Fruit fly (Drosophila melanogaster): ENCODE measurements around the gene sgl.
A peak's percentile ranks its signal among the peaks of the same experiment; 100 is the strongest.

sgl gene

DNA sequence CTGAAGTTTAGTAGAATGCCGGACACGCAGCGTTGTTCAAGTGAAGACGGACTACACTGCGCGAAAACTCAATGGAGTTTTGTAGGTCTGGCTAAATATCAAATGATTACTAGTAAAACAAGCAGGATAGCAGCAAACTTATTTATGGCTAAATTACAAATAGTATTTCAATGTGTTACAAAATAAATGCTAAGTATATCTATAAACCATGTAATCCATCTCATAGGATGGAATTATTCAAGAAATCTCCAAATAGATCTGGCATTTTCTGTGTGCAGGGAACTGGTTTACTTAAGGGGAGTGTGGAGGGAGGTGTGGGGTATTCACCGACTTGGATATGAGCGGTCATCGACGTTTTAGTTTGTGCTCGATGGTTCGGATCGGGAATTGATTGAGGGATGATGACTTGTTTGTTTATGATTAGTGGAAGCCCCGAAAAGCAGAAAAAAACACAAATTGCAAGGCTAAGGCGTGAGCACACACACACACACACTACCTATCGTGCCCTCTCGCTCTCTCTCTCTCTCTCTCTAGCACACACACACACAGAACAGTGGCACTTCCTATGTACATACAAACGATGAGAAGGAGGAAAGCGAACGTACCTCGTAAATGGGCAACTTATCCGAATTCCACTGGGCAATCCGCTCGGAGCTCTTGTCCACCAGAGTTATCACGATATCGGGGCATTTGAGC is 618 bp downstream of the sgl start (continued):
- TF ChIP-seq gce (GFP tag; IDR thresholded peaks at IDR 0.05) = peak; percentile 46; the same call in 1 of the 3 replicates
- peak; percentile 76 for TF ChIP-seq NC2β (GFP tag; optimal IDR thresholded peaks at IDR 0.05)
- peak; percentile 69 for TF ChIP-seq CG13123 (GFP tag; optimal IDR thresholded peaks at IDR 0.05)
- peak; percentile 79 for TF ChIP-seq Ptx1 (GFP tag; IDR thresholded peaks at IDR 0.05)
- TF ChIP-seq HmgZ (tag; optimal IDR thresholded peaks at IDR 0.05) = peak; percentile 83
- TF ChIP-seq dmrt99B (tag; optimal IDR thresholded peaks at IDR 0.05) = peak; percentile 91
- TF ChIP-seq CG9932 (GFP tag; IDR thresholded peaks at IDR 0.05) = peak; percentile 63
- TF ChIP-seq slp2 (GFP tag; optimal IDR thresholded peaks at IDR 0.05) = peak; percentile 83
- peak; percentile 77 for TF ChIP-seq CG32532 (GFP tag; IDR thresholded peaks at IDR 0.05)
- TF ChIP-seq gro (GFP tag; optimal IDR thresholded peaks at IDR 0.05) = peak; percentile 54
- peak; percentile 63 for TF ChIP-seq CG18764 (GFP tag; optimal IDR thresholded peaks at IDR 0.05)
- peak; percentile 81 for TF ChIP-seq Hr3 (GFP tag; optimal IDR thresholded peaks at IDR 0.05)
- TF ChIP-seq lab (GFP tag; optimal IDR thresholded peaks at IDR 0.05) = peak; percentile 83
- no peak for TF ChIP-seq mld (GFP tag; IDR thresholded peaks at IDR 0.05; ENCODE audit: partially characterized antibody)
- TF ChIP-seq Trl (optimal IDR thresholded peaks at IDR 0.05) = peak in 1 of 2 experiments; percentile 70
- TF ChIP-seq Trl (GFP tag; optimal IDR thresholded peaks at IDR 0.05) = peak; percentile 68
- TF ChIP-seq org-1 (GFP tag; optimal IDR thresholded peaks at IDR 0.05) = peak; percentile 82
- peak; percentile 70 for TF ChIP-seq trem (tag; optimal IDR thresholded peaks at IDR 0.05)
- TF ChIP-seq amos (GFP tag; IDR thresholded peaks at IDR 0.05; ENCODE audit: partially characterized antibody) = no peak
- no peak for TF ChIP-seq rib (GFP tag; IDR thresholded peaks at IDR 0.05)
- peak; percentile 74 for TF ChIP-seq Ada2b (GFP tag; IDR thresholded peaks at IDR 0.05)
- peak; percentile 84 for TF ChIP-seq CG17359 (tag; optimal IDR thresholded peaks at IDR 0.05)
- TF ChIP-seq Hey (tag; optimal IDR thresholded peaks at IDR 0.05) = no peak
- peak; percentile 55 for TF ChIP-seq scrt (GFP tag; optimal IDR thresholded peaks at IDR 0.05)
- no peak for TF ChIP-seq Kr (GFP tag; optimal IDR thresholded peaks at IDR 0.05)
- TF ChIP-seq CG7745 (tag; optimal IDR thresholded peaks at IDR 0.05) = no peak
- TF ChIP-seq CG8765 (GFP tag; IDR thresholded peaks at IDR 0.05) = no peak
- TF ChIP-seq sc (optimal IDR thresholded peaks at IDR 0.05) = no peak
- TF ChIP-seq sc (GFP tag; optimal IDR thresholded peaks at IDR 0.05) = peak; percentile 74
- peak; percentile 48 for TF ChIP-seq NK7.1 (GFP tag; optimal IDR thresholded peaks at IDR 0.05)
- peak; percentile 16 for TF ChIP-seq mirr (GFP tag; optimal IDR thresholded peaks at IDR 0.05)
- peak; percentile 73 for TF ChIP-seq NC2α (GFP tag; optimal IDR thresholded peaks at IDR 0.05)
- TF ChIP-seq CG2712 (tag; optimal IDR thresholded peaks at IDR 0.05) = peak; percentile 89
- no peak for TF ChIP-seq sna (GFP tag; IDR thresholded peaks at IDR 0.05; ENCODE audit: partially characterized antibody)
- TF ChIP-seq CG11093 (GFP tag; IDR thresholded peaks at IDR 0.05) = 0 out of 3 replicates have a peak, but pooled peaks have one; percentile 53
- TF ChIP-seq ac (GFP tag; optimal IDR thresholded peaks at IDR 0.05) = peak; percentile 37
- peak; percentile 96 for TF ChIP-seq Med (GFP tag)
- no peak for TF ChIP-seq cad (GFP tag; optimal IDR thresholded peaks at IDR 0.05)
- peak in 1 of 2 experiments; percentile 60 for TF ChIP-seq Hr78 (GFP tag; optimal IDR thresholded peaks at IDR 0.05)
- TF ChIP-seq CG12071 (GFP tag; optimal IDR thresholded peaks at IDR 0.05) = peak; percentile 73
- TF ChIP-seq CG8478 (optimal IDR thresholded peaks at IDR 0.05) = peak; percentile 86
- peak; percentile 50; the same call in 1 of the 2 replicates for TF ChIP-seq wor (GFP tag; IDR thresholded peaks at IDR 0.05)
- TF ChIP-seq fu2 (GFP tag; optimal IDR thresholded peaks at IDR 0.05) = peak; percentile 55
- TF ChIP-seq prd (optimal IDR thresholded peaks at IDR 0.05) = no peak
- peak; percentile 79 for TF ChIP-seq prd (GFP tag; IDR thresholded peaks at IDR 0.05)
- TF ChIP-seq crp (GFP tag; optimal IDR thresholded peaks at IDR 0.05) = peak in 1 of 2 experiments; percentile 19
- TF ChIP-seq toy (GFP tag; IDR thresholded peaks at IDR 0.05) = no peak
- no peak for TF ChIP-seq tll (GFP tag; optimal IDR thresholded peaks at IDR 0.05)
- peak; percentile 90 for TF ChIP-seq row (GFP tag; IDR thresholded peaks at IDR 0.05)
- no peak for TF ChIP-seq Dp (GFP tag; optimal IDR thresholded peaks at IDR 0.05)

Data from whole organism, embryonic.